Fruit fly (Drosophila melanogaster): Measurements from ENCODE around the gene MTA1-like.

Gene MTA1-like

DNA sequence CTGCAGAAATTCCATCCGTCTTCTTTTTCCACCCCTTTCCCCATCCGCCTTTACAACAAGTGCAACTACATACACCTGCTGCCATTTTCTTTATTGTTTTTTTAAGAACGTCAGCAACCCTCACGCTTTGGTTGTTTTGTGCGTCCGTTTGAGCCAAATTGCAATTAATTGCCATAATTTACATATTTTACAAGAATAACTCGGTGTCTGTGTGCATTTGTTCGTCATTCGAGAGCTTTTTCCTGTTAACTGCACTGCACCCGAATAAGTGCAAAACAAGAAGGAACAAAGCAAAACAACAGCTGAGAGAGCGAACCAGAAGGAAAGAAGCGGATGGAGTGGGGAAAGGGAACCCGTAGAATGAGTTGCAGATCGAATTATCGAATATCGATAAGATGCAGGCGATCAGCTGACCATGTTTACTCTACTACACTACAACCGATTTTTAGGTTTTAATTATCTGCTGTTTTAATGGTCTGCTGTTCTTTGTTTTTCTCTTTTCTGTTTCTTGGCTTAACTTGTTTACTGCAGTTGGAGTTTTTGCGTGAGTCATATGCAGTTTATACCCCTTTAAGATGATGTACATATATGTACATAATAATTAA, 22.2 kb upstream of the MTA1-like start (continued):
- TF ChIP-seq tgo (GFP tag; IDR thresholded peaks at IDR 0.05) (no peak), jing (GFP tag; optimal IDR thresholded peaks at IDR 0.05) (no peak), Dfd (GFP tag; optimal IDR thresholded peaks at IDR 0.05) (no peak), CG7556 (GFP tag; optimal IDR thresholded peaks at IDR 0.05) (no peak), Lim3 (GFP tag; IDR thresholded peaks at IDR 0.05) (no peak), CG4328 (GFP tag; optimal IDR thresholded peaks at IDR 0.05) (no peak), CkIIα-i1 (GFP tag; IDR thresholded peaks at IDR 0.05) (no peak), CG15479 (GFP tag; optimal IDR thresholded peaks at IDR 0.05) (no peak), corto (GFP tag; optimal IDR thresholded peaks at IDR 0.05) (peak; percentile 12), Sin3A (optimal IDR thresholded peaks at IDR 0.05) (no peak), emc (GFP tag; optimal IDR thresholded peaks at IDR 0.05) (no peak), Dref (GFP tag; IDR thresholded peaks at IDR 0.05) (0 out of 2 replicates have a peak, but pooled peaks have one; percentile 9), Rfx (GFP tag; IDR thresholded peaks at IDR 0.05) (no peak), cad (GFP tag; optimal IDR thresholded peaks at IDR 0.05) (no peak), ind (GFP tag; optimal IDR thresholded peaks at IDR 0.05) (no peak), stwl (tag; optimal IDR thresholded peaks at IDR 0.05) (peak; percentile 18), zf30C (GFP tag; optimal IDR thresholded peaks at IDR 0.05) (peak; percentile 78), fd102C (GFP tag; optimal IDR thresholded peaks at IDR 0.05) (no peak), slp2 (GFP tag; optimal IDR thresholded peaks at IDR 0.05) (no peak), MESR4 (GFP tag; optimal IDR thresholded peaks at IDR 0.05) (no peak), Hr51 (GFP tag; optimal IDR thresholded peaks at IDR 0.05) (no peak), schlank (tag; optimal IDR thresholded peaks at IDR 0.05) (no peak), gsb-n (tag; optimal IDR thresholded peaks at IDR 0.05) (no peak), Scr (GFP tag; IDR thresholded peaks at IDR 0.05; ENCODE audit: partially characterized antibody) (no peak), Eip74EF (GFP tag; optimal IDR thresholded peaks at IDR 0.05) (no peak), CG2120 (GFP tag; optimal IDR thresholded peaks at IDR 0.05) (no peak), psq (GFP tag; optimal IDR thresholded peaks at IDR 0.05) (peak; percentile 25), nerfin-2 (GFP tag; IDR thresholded peaks at IDR 0.05; ENCODE audit: partially characterized antibody) (no peak), CG9437 (GFP tag; optimal IDR thresholded peaks at IDR 0.05) (no peak), CG12769 (tag; optimal IDR thresholded peaks at IDR 0.05) (no peak), oc (tag; optimal IDR thresholded peaks at IDR 0.05) (no peak), gcm (GFP tag; optimal IDR thresholded peaks at IDR 0.05) (peak; percentile 76), Atf3 (GFP tag; optimal IDR thresholded peaks at IDR 0.05) (no peak), CG8290 (GFP tag; optimal IDR thresholded peaks at IDR 0.05) (no peak), CG8290 (tag; optimal IDR thresholded peaks at IDR 0.05) (no peak), Opbp (GFP tag; IDR thresholded peaks at IDR 0.05; ENCODE audit: partially characterized antibody) (no peak), Usf (GFP tag; optimal IDR thresholded peaks at IDR 0.05) (no peak), org-1 (GFP tag; optimal IDR thresholded peaks at IDR 0.05) (no peak), CG11560 (tag; IDR thresholded peaks at IDR 0.05) (no peak), Hey (tag; optimal IDR thresholded peaks at IDR 0.05) (no peak), fd64A (GFP tag; optimal IDR thresholded peaks at IDR 0.05) (no peak), vvl (GFP tag; IDR thresholded peaks at IDR 0.05) (no peak), sob (GFP tag; IDR thresholded peaks at IDR 0.05) (no peak), Rx (GFP tag; IDR thresholded peaks at IDR 0.05) (no peak), Hr78 (GFP tag; optimal IDR thresholded peaks at IDR 0.05) (no peak), trem (tag; optimal IDR thresholded peaks at IDR 0.05) (peak; percentile 37), Dek (tag; optimal IDR thresholded peaks at IDR 0.05) (no peak), CTCF (GFP tag; optimal IDR thresholded peaks at IDR 0.05) (no peak), CG18764 (GFP tag; optimal IDR thresholded peaks at IDR 0.05) (no peak), seq (GFP tag; IDR thresholded peaks at IDR 0.05) (no peak), fru (optimal IDR thresholded peaks at IDR 0.05) (no peak), CG2129 (GFP tag; IDR thresholded peaks at IDR 0.05; ENCODE audit: partially characterized antibody) (no peak)
